Worm (Caenorhabditis elegans): ENCODE results near the gene Y56A3A.6.
"Not testable (repeated sequence)": the region's sequence is repeated elsewhere in the genome, so short reads cannot be mapped to it uniquely, and the experiment has no call there.

Y56A3A.6 gene

ce11 chrIII:11896652-11897051 lies 18.0 kb upstream of the Y56A3A.6 start:
- TF ChIP-seq ceh-63 (GFP tag; optimal IDR thresholded peaks at IDR 0.05) = no peak
- peak; percentile 46 for TF ChIP-seq nhr-85 (tag)

ce11 chrIII:11895504-11895903 lies 16.9 kb upstream of the Y56A3A.6 start:
- TF ChIP-seq xbp-1 (tag; optimal IDR thresholded peaks at IDR 0.05) (no peak), nhr-12 (tag; optimal IDR thresholded peaks at IDR 0.05) (no peak), efl-1 (optimal IDR thresholded peaks at IDR 0.05) (no peak), efl-1 (GFP tag; optimal IDR thresholded peaks at IDR 0.05 in 1 of 2) (peak in 1 of 2 experiments; percentile 31), pqm-1 (tag; optimal IDR thresholded peaks at IDR 0.05) (no peak)

ce11 chrIII:11892939-11893338 lies 14.3 kb upstream of the Y56A3A.6 start, which contains the start of gene Y56A3A.41:
TSS of gene Y56A3A.41 (minus strand) at chrIII:11893039.
- TF ChIP-seq dsc-1 (tag; optimal IDR thresholded peaks at IDR 0.05) = no peak
- no peak for TF ChIP-seq hlh-4 (tag; optimal IDR thresholded peaks at IDR 0.05)
- no peak for TF ChIP-seq fkh-4 (tag; optimal IDR thresholded peaks at IDR 0.05; ENCODE audit: borderline replicate concordance)
- no peak for TF ChIP-seq aha-1 (tag; optimal IDR thresholded peaks at IDR 0.05)
- no peak for TF ChIP-seq mep-1 (tag; optimal IDR thresholded peaks at IDR 0.05)
- TF ChIP-seq fkh-8 (tag; optimal IDR thresholded peaks at IDR 0.05) = no peak
- no peak for TF ChIP-seq F16B12.6 (tag; optimal IDR thresholded peaks at IDR 0.05)
- TF ChIP-seq isw-1 (GFP tag; IDR thresholded peaks at IDR 0.05) = no peak
- TF ChIP-seq lin-14 (GFP tag; optimal IDR thresholded peaks at IDR 0.05) = no peak

- TF ChIP-seq C16A3.4 (tag; optimal IDR thresholded peaks at IDR 0.05) (no peak), mep-1 (tag; optimal IDR thresholded peaks at IDR 0.05) (no peak), irx-1 (tag; optimal IDR thresholded peaks at IDR 0.05) (no peak), F16B12.6 (tag; optimal IDR thresholded peaks at IDR 0.05) (no peak), lir-3 (tag; optimal IDR thresholded peaks at IDR 0.05; ENCODE audit: poor library complexity) (no peak), lin-14 (GFP tag; optimal IDR thresholded peaks at IDR 0.05) (no peak), snpc-4 (tag; optimal IDR thresholded peaks at IDR 0.05) (no peak), nhr-19 (GFP tag; conservative IDR thresholded peaks at IDR 0.05) (no peak), elt-2 (tag; optimal IDR thresholded peaks at IDR 0.05) (no peak)
Observed at ce11 chrIII:11891335-11891734, 12.7 kb upstream of the Y56A3A.6 start, which contains the start of gene faah-5. TSS of gene faah-5 (minus strand) at chrIII:11891435.

DNA sequence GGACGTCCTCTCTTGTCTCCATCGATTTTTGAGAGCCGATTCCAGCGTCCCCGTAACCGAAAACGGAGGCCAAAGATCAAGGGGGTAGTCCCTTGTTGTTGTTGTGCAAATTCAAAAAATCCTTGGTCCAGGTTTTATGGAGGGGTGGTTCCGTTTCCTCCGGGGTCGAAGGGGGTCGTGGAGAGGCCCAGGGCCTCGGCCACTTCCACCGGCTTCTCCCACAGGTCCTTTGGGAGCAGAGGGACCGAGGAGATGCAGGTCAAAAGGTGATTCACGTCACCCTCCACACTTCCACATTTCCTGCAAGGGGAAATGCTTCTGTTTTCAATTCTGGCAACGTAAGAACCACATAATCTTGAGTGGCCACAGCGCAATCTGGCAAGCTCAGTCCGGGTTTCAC lies 5.1 kb upstream of the Y56A3A.6 start, which contains the start of gene fbxb-22:
TSS of gene fbxb-22 (minus strand) at position 61 of the 400 bp plus-strand sequence.
- not testable (repeated sequence) for TF ChIP-seq zag-1, swsn-7, nhr-77 (tag; optimal IDR thresholded peaks at IDR 0.05)

- TF ChIP-seq nhr-28 (tag; optimal IDR thresholded peaks at IDR 0.05) = no peak
- TF ChIP-seq elt-2 (tag; optimal IDR thresholded peaks at IDR 0.05) = peak; percentile 24
- TF ChIP-seq zag-1 (tag; optimal IDR thresholded peaks at IDR 0.05) = no peak
- no peak for TF ChIP-seq nhr-76 (tag; optimal IDR thresholded peaks at IDR 0.05)
Observed at ce11 chrIII:11881549-11881948, 2.9 kb upstream of the Y56A3A.6 start.

DNA sequence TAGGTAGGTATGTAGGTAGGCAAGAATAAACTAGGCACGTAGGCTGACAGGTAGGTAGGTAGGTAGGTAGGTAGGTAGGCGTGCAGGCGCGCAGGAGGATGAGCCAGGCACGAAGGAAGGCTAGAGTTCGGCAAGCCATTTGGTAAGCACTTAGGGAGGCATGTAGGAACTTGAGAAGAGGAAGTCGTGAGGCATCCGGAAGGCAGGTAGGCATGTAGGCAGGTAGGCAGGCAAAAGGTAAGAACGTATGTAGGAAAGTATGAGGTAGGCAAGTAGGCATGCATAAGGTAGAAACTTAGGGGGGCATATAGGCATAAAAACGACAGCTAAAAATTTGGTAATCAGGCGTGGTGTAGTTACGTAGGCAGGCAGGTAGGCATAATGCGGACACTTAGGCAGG lies 2.5 kb downstream of the Y56A3A.6 start:
- TF ChIP-seq unc-86 (tag; optimal IDR thresholded peaks at IDR 0.05) = no peak
- no peak for TF ChIP-seq dpl-1 (GFP tag; optimal IDR thresholded peaks at IDR 0.05)
- TF ChIP-seq C16A3.4 (tag; optimal IDR thresholded peaks at IDR 0.05) = no peak
- no peak for TF ChIP-seq tlp-1 (tag; optimal IDR thresholded peaks at IDR 0.05)
- no peak for TF ChIP-seq lir-3 (tag; optimal IDR thresholded peaks at IDR 0.05; ENCODE audit: poor library complexity)
- TF ChIP-seq hlh-17 (GFP tag; optimal IDR thresholded peaks at IDR 0.05; ENCODE audit: borderline replicate concordance) = no peak
- TF ChIP-seq mep-1 (tag; optimal IDR thresholded peaks at IDR 0.05) = no peak
- TF ChIP-seq grh-1 (GFP tag; IDR thresholded peaks at IDR 0.05) = no peak
- no peak for TF ChIP-seq unc-130 (tag; optimal IDR thresholded peaks at IDR 0.05)
- no peak for TF ChIP-seq mef-2 (tag; optimal IDR thresholded peaks at IDR 0.05)

All from whole organism, L1 larva.